Worm (Caenorhabditis elegans): Measurements from ENCODE around the gene F53F1.3.

Gene F53F1.3

ce11 chrV:13371336-13371735, 36.7 kb upstream of the F53F1.3 start (continued):
- TF ChIP-seq skn-1 (tag; optimal IDR thresholded peaks at IDR 0.05) (peak; percentile 5), unc-62 (GFP tag; optimal IDR thresholded peaks at IDR 0.05) (no peak), sox-4 (tag; optimal IDR thresholded peaks at IDR 0.05) (no peak), efl-1 (optimal IDR thresholded peaks at IDR 0.05) (peak; percentile 14 to 44), efl-1 (GFP tag; optimal IDR thresholded peaks at IDR 0.05 in 1 of 2) (peak in 1 of 2 experiments; percentile 94), lir-3 (tag; optimal IDR thresholded peaks at IDR 0.05; ENCODE audit: poor library complexity) (peak; percentile 26), grh-1 (GFP tag; IDR thresholded peaks at IDR 0.05) (peak; percentile 100), F16B12.6 (tag; optimal IDR thresholded peaks at IDR 0.05) (no peak), lin-39 (tag; optimal IDR thresholded peaks at IDR 0.05) (no peak), nhr-12 (tag; optimal IDR thresholded peaks at IDR 0.05) (no peak), isw-1 (GFP tag; IDR thresholded peaks at IDR 0.05) (no peak)

DNA sequence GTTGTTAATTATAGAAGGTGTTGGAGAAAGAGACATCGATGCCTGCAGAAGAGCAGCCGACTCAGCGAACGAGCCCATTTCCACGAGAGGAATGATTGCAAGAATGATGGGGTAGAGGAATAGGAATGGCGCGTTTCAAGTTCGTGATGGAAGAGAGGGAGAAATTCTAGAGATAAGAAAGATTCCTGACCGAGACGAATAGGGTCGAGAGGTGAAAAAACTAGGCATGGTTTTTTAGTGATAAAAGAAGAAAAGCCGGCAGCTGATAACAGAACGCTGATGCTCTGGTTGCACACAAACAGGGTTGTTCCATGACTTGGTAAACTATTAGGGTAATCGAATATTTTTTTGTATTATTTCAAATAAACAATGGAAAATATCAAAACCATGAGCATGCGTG, 35.2 kb upstream of the F53F1.3 start:
- TF ChIP-seq elt-2 (tag; optimal IDR thresholded peaks at IDR 0.05), result peak; percentile 61
- TF ChIP-seq F16B12.6 (tag; optimal IDR thresholded peaks at IDR 0.05), result no peak
- peak; percentile 8 for TF ChIP-seq nhr-90 (tag; optimal IDR thresholded peaks at IDR 0.05; ENCODE audit: poor library complexity)
- no peak for TF ChIP-seq nhr-71 (tag; optimal IDR thresholded peaks at IDR 0.05)
- TF ChIP-seq pax-3 (tag; optimal IDR thresholded peaks at IDR 0.05), result peak; percentile 32
- no peak for TF ChIP-seq efl-1 (optimal IDR thresholded peaks at IDR 0.05)
- TF ChIP-seq efl-1 (GFP tag; optimal IDR thresholded peaks at IDR 0.05 in 1 of 2), result peak in 1 of 2 experiments; percentile 91

- TF ChIP-seq nhr-11 (tag; optimal IDR thresholded peaks at IDR 0.05) (no peak), tbx-2 (tag; optimal IDR thresholded peaks at IDR 0.05) (no peak), lir-3 (tag; optimal IDR thresholded peaks at IDR 0.05; ENCODE audit: poor library complexity) (no peak), egl-27 (tag; optimal IDR thresholded peaks at IDR 0.05) (no peak), jun-1 (tag; optimal IDR thresholded peaks at IDR 0.05) (peak; percentile 32), swsn-7 (tag; optimal IDR thresholded peaks at IDR 0.05) (no peak), dpl-1 (GFP tag; optimal IDR thresholded peaks at IDR 0.05) (peak in 1 of 3 experiments; percentile 6), nhr-12 (tag; optimal IDR thresholded peaks at IDR 0.05) (no peak), unc-62 (GFP tag; optimal IDR thresholded peaks at IDR 0.05) (no peak), fos-1 (tag; optimal IDR thresholded peaks at IDR 0.05) (no peak), blmp-1 (tag; optimal IDR thresholded peaks at IDR 0.05) (peak; percentile 97), nhr-71 (tag; optimal IDR thresholded peaks at IDR 0.05) (peak; percentile 54), unc-30 (tag; optimal IDR thresholded peaks at IDR 0.05) (no peak), unc-86 (tag; optimal IDR thresholded peaks at IDR 0.05) (no peak), elt-3 (tag; optimal IDR thresholded peaks at IDR 0.05) (peak in 4 of 6 experiments; percentile 18 to 68 (median 58)), Y116A8C.19 (tag; optimal IDR thresholded peaks at IDR 0.05; ENCODE audit: borderline replicate concordance) (no peak), lin-14 (GFP tag; optimal IDR thresholded peaks at IDR 0.05) (peak; percentile 54), pax-3 (tag; optimal IDR thresholded peaks at IDR 0.05) (peak; percentile 20), lin-15B (tag; optimal IDR thresholded peaks at IDR 0.05) (no peak), pag-3 (tag; optimal IDR thresholded peaks at IDR 0.05; ENCODE audit: borderline replicate concordance, insufficient read depth) (no peak), snu-23 (GFP tag; optimal IDR thresholded peaks at IDR 0.05) (peak; percentile 4), irx-1 (tag; optimal IDR thresholded peaks at IDR 0.05) (no peak), tlp-1 (tag; optimal IDR thresholded peaks at IDR 0.05) (no peak), zip-4 (GFP tag; optimal IDR thresholded peaks at IDR 0.05) (no peak), mep-1 (tag; optimal IDR thresholded peaks at IDR 0.05) (no peak), mab-9 (GFP tag; IDR thresholded peaks at IDR 0.05) (no peak), nhr-85 (tag) (peak; percentile 72), efl-1 (optimal IDR thresholded peaks at IDR 0.05) (no peak), efl-1 (GFP tag; optimal IDR thresholded peaks at IDR 0.05 in 1 of 2) (peak in 1 of 2 experiments; percentile 83), fkh-8 (tag; optimal IDR thresholded peaks at IDR 0.05) (no peak), lin-35 (GFP tag; optimal IDR thresholded peaks at IDR 0.05) (peak in 1 of 2 experiments; percentile 47), mef-2 (tag; optimal IDR thresholded peaks at IDR 0.05) (no peak), nhr-76 (tag; optimal IDR thresholded peaks at IDR 0.05) (no peak), pqm-1 (tag; optimal IDR thresholded peaks at IDR 0.05) (peak; percentile 55), efl-3 (GFP tag; optimal IDR thresholded peaks at IDR 0.05) (no peak), nhr-20 (tag; optimal IDR thresholded peaks at IDR 0.05) (peak; percentile 50), sptf-1 (tag; optimal IDR thresholded peaks at IDR 0.05) (no peak), fkh-4 (tag; optimal IDR thresholded peaks at IDR 0.05; ENCODE audit: borderline replicate concordance) (no peak), alr-1 (tag; optimal IDR thresholded peaks at IDR 0.05; ENCODE audit: borderline replicate concordance) (no peak), lsy-2 (tag; optimal IDR thresholded peaks at IDR 0.05) (peak in 1 of 2 experiments; percentile 39)
Observed at ce11 chrV:13373643-13374042, 34.4 kb upstream of the F53F1.3 start.
